Worm (Caenorhabditis elegans) whole organism, L2 larva: ENCODE data around the gene F59D12.5.

Experiments used
- C34F6.9 ChIP-seq: fragments of 150-350 bp; optimal IDR thresholded peaks from 2 replicates; lab custom pipeline; 2014; ENCODE audit warnings: missing biosample characterization, missing genetic modification characterization
- F13H6.1 ChIP-seq: sonication (generic microtip); optimal IDR thresholded peaks from 2 replicates; lab custom pipeline; 2016; ENCODE audit warnings: missing genetic modification characterization, missing compliant biosample characterization
- R02D3.7 ChIP-seq: fragments of 150-350 bp; optimal IDR thresholded peaks from 2 replicates; lab custom pipeline; 2014; ENCODE audit warnings: missing biosample characterization, missing genetic modification characterization
- Y55F3AM.14 ChIP-seq: fragments of 200-800 bp; sonication (Bioruptor generic); optimal IDR thresholded peaks from 2 replicates; lab custom pipeline; 2018; ENCODE audit warnings: mild to moderate bottlenecking, missing genetic modification characterization, missing compliant biosample characterization
- ZK546.5 ChIP-seq: sonication (generic microtip); optimal IDR thresholded peaks from 2 replicates; lab custom pipeline; 2017; ENCODE audit warnings: missing biosample characterization, missing genetic modification characterization
- alr-1 ChIP-seq: fragments of 150-350 bp; optimal IDR thresholded peaks from 2 replicates; lab custom pipeline; 2014; ENCODE audit warnings: missing biosample characterization, missing genetic modification characterization
- aly-2 ChIP-seq: fragments of 150-350 bp; optimal IDR thresholded peaks from 2 replicates; lab custom pipeline; 2014; ENCODE audit warnings: missing biosample characterization, missing genetic modification characterization
- ama-1 ChIP-seq: fragments of 150-350 bp; optimal IDR thresholded peaks from 2 replicates; lab custom pipeline; 2018; ENCODE audit warnings: inconsistent platforms
- blmp-1 ChIP-seq: sonication (generic microtip); optimal IDR thresholded peaks from 2 replicates; lab custom pipeline; 2017; ENCODE audit warnings: missing genetic modification characterization, mild to moderate bottlenecking, missing compliant biosample characterization, antibody characterized with exemption, moderate library complexity; ENCODE audit not compliant: insufficient read depth
- ceh-16 ChIP-seq: fragments of 150-350 bp; optimal IDR thresholded peaks from 2 replicates; lab custom pipeline; 2014; ENCODE audit warnings: missing biosample characterization, missing genetic modification characterization
- ceh-82 ChIP-seq: fragments of 150-350 bp; optimal IDR thresholded peaks from 2 replicates; lab custom pipeline; 2014; ENCODE audit warnings: missing biosample characterization, missing genetic modification characterization
- crh-2 ChIP-seq: sonication (generic microtip); optimal IDR thresholded peaks from 2 replicates; lab custom pipeline; 2017; ENCODE audit warnings: missing biosample characterization, missing genetic modification characterization
- dmd-4 ChIP-seq: sonication (generic microtip); optimal IDR thresholded peaks from 2 replicates; lab custom pipeline; 2017; ENCODE audit warnings: missing biosample characterization, missing genetic modification characterization
- egl-27 ChIP-seq: sonication (generic microtip); optimal IDR thresholded peaks from 3 replicates; lab custom pipeline; 2017; ENCODE audit warnings: missing biosample characterization, missing genetic modification reagents, missing genetic modification characterization
- elt-1 ChIP-seq: fragments of 150-350 bp; optimal IDR thresholded peaks from 2 replicates; lab custom pipeline; 2014; ENCODE audit warnings: missing biosample characterization, missing genetic modification characterization
- elt-3 ChIP-seq: sonication (generic microtip); optimal IDR thresholded peaks from 2 replicates; lab custom pipeline; 2017; ENCODE audit warnings: missing biosample characterization, missing genetic modification characterization
- fos-1 ChIP-seq: fragments of 150-350 bp; optimal IDR thresholded peaks from 2 replicates; lab custom pipeline; 2014; ENCODE audit warnings: missing biosample characterization, missing genetic modification characterization
- gmeb-1 ChIP-seq: fragments of 150-350 bp; optimal IDR thresholded peaks from 2 replicates; lab custom pipeline; 2014; ENCODE audit warnings: missing biosample characterization, missing genetic modification characterization
- lin-11 ChIP-seq: fragments of 150-350 bp; sonication (generic microtip); optimal IDR thresholded peaks from 2 replicates; lab custom pipeline; 2014; ENCODE audit warnings: missing biosample characterization, missing genetic modification characterization, inconsistent platforms, mixed read lengths
- lin-13 ChIP-seq: fragments of 150-350 bp; optimal IDR thresholded peaks from 2 replicates; lab custom pipeline; 2014; ENCODE audit warnings: missing biosample characterization, missing genetic modification reagents, missing genetic modification characterization
- lin-39 ChIP-seq: fragments of 150-350 bp; optimal IDR thresholded peaks from 2 replicates; lab custom pipeline; 2014; ENCODE audit warnings: missing biosample characterization, missing genetic modification reagents, missing genetic modification characterization
- lsy-2 ChIP-seq, 2 experiments: fragments of 150-350 bp in 1 of 2; sonication (generic microtip) in 1 of 2; optimal IDR thresholded peaks; 2 replicates each; lab custom pipeline; 2014 to 2017; ENCODE audit warnings: missing biosample characterization in 2 of 2, missing genetic modification characterization in 2 of 2
- mab-5 ChIP-seq: fragments of 150-350 bp; optimal IDR thresholded peaks from 2 replicates; lab custom pipeline; 2014; ENCODE audit warnings: missing biosample characterization, missing genetic modification characterization
- mbf-1 ChIP-seq: sonication (generic microtip); optimal IDR thresholded peaks from 2 replicates; lab custom pipeline; 2017; ENCODE audit warnings: missing biosample characterization, missing genetic modification characterization
- mdl-1 ChIP-seq, 2 experiments: fragments of 150-350 bp in 1 of 2; sonication (generic microtip) in 1 of 2; optimal IDR thresholded peaks; 2 replicates each; lab custom pipeline; 2017; ENCODE audit warnings: missing biosample characterization in 2 of 2, missing genetic modification characterization in 2 of 2
- nhr-10 ChIP-seq: sonication (generic microtip); optimal IDR thresholded peaks from 2 replicates; lab custom pipeline; 2017; ENCODE audit warnings: missing biosample characterization, missing genetic modification characterization
- nhr-11 ChIP-seq: fragments of 150-350 bp; optimal IDR thresholded peaks from 2 replicates; lab custom pipeline; 2014; ENCODE audit warnings: missing biosample characterization, missing genetic modification characterization
- nhr-12 ChIP-seq: fragments of 150-350 bp; optimal IDR thresholded peaks from 2 replicates; lab custom pipeline; 2014; ENCODE audit warnings: missing biosample characterization, missing genetic modification characterization
- nhr-129 ChIP-seq: fragments of 150-350 bp; optimal IDR thresholded peaks from 2 replicates; lab custom pipeline; 2014; ENCODE audit warnings: missing biosample characterization, missing genetic modification characterization
- nhr-21 ChIP-seq: fragments of 150-350 bp; optimal IDR thresholded peaks from 2 replicates; lab custom pipeline; 2014; ENCODE audit warnings: missing biosample characterization, missing genetic modification characterization
- nhr-23 ChIP-seq: fragments of 150-350 bp; optimal IDR thresholded peaks from 2 replicates; lab custom pipeline; 2014; ENCODE audit warnings: missing biosample characterization, missing genetic modification reagents, missing genetic modification characterization
- nhr-237 ChIP-seq: fragments of 150-350 bp; optimal IDR thresholded peaks from 2 replicates; lab custom pipeline; 2014; ENCODE audit warnings: missing biosample characterization, missing genetic modification characterization
- nhr-25 ChIP-seq: fragments of 150-350 bp; sonication (generic microtip); optimal IDR thresholded peaks from 3 replicates; lab custom pipeline; 2014; ENCODE audit warnings: missing biosample characterization, missing genetic modification characterization
- nhr-6 ChIP-seq: fragments of 150-350 bp; optimal IDR thresholded peaks from 2 replicates; lab custom pipeline; 2014; ENCODE audit warnings: missing biosample characterization, missing genetic modification characterization
- nhr-77 ChIP-seq: fragments of 150-350 bp; optimal IDR thresholded peaks from 2 replicates; lab custom pipeline; 2014; ENCODE audit warnings: missing biosample characterization, missing genetic modification characterization
- peb-1 ChIP-seq: fragments of 150-350 bp; optimal IDR thresholded peaks from 2 replicates; lab custom pipeline; 2014; ENCODE audit warnings: missing biosample characterization, missing genetic modification characterization
- sem-4 ChIP-seq: fragments of 150-350 bp; optimal IDR thresholded peaks from 2 replicates; lab custom pipeline; 2014; ENCODE audit warnings: missing biosample characterization, missing genetic modification reagents, missing genetic modification characterization
- skn-1 ChIP-seq: sonication (generic microtip); optimal IDR thresholded peaks from 2 replicates; lab custom pipeline; 2017; ENCODE audit warnings: missing biosample characterization, missing genetic modification characterization
- sma-3 ChIP-seq: sonication (generic microtip); optimal IDR thresholded peaks from 2 replicates; lab custom pipeline; 2016; ENCODE audit warnings: missing genetic modification reagents, missing genetic modification characterization, missing compliant biosample characterization
- sma-9 ChIP-seq, 2 experiments: fragments of 150-350 bp in 1 of 2; sonication (generic microtip) in 1 of 2; optimal IDR thresholded peaks; 2 replicates each; lab custom pipeline; 2014 to 2016; ENCODE audit warnings: missing genetic modification characterization in 2 of 2, mild to moderate bottlenecking in 1 of 2, missing biosample characterization in 1 of 2, missing compliant biosample characterization in 1 of 2, missing genetic modification reagents in 1 of 2, moderate library complexity in 1 of 2
- snpc-4 ChIP-seq: fragments of 150-350 bp; optimal IDR thresholded peaks from 2 replicates; lab custom pipeline; 2014; ENCODE audit warnings: missing biosample characterization, missing genetic modification characterization
- unc-39 ChIP-seq: fragments of 150-350 bp; optimal IDR thresholded peaks from 2 replicates; lab custom pipeline; 2014; ENCODE audit warnings: missing biosample characterization, missing genetic modification characterization
- unc-55 ChIP-seq: fragments of 150-350 bp; sonication (generic microtip); optimal IDR thresholded peaks from 3 replicates; lab custom pipeline; 2014; ENCODE audit warnings: missing biosample characterization, missing genetic modification reagents, missing genetic modification characterization
- unc-62 ChIP-seq: fragments of 150-350 bp; optimal IDR thresholded peaks from 2 replicates; lab custom pipeline; 2014; ENCODE audit warnings: missing biosample characterization, missing genetic modification reagents, missing genetic modification characterization
- zag-1 ChIP-seq: fragments of 150-350 bp; optimal IDR thresholded peaks from 2 replicates; lab custom pipeline; 2014; ENCODE audit warnings: missing biosample characterization, missing genetic modification characterization
- ztf-1 ChIP-seq: fragments of 200-800 bp; sonication (Bioruptor generic); conservative IDR thresholded peaks from 2 replicates; pipeline ENCODE4 v1.3.6; 2022; ENCODE audit warnings: missing genetic modification characterization, missing compliant biosample characterization
- ztf-11 ChIP-seq: sonication (generic microtip); optimal IDR thresholded peaks from 2 replicates; lab custom pipeline; 2017; ENCODE audit warnings: missing biosample characterization, missing genetic modification characterization
- ztf-4 ChIP-seq: fragments of 150-350 bp; optimal IDR thresholded peaks from 2 replicates; lab custom pipeline; 2014; ENCODE audit warnings: missing biosample characterization, missing genetic modification characterization

Gene F59D12.5

ce11 chrX:15607498-15608019 is 39.6 kb downstream of the F59D12.5 start, which contains the start of gene nipi-3:
Gene nipi-3 (plus strand): TSS chrX:15607969.
- TF ChIP-seq unc-62 (GFP tag; lab: Kevin White, UChicago): peak; percentile 76
- TF ChIP-seq mdl-1 (tag; optimal IDR thresholded peaks at IDR 0.05; lab: Kevin White, UChicago): peak; percentile 97 to 99
- TF ChIP-seq sma-3 (GFP tag; lab: Kevin White, UChicago): peak; percentile 95
- TF ChIP-seq lin-13 (GFP tag; lab: Kevin White, UChicago): peak; percentile 87
- peak; percentile 68 for TF ChIP-seq nhr-11
- peak; percentile 10 for TF ChIP-seq alr-1 (tag; lab: Kevin White, UChicago)
- peak; percentile 66 for TF ChIP-seq snpc-4 (tag; lab: Kevin White, UChicago)
- TF ChIP-seq mab-5 (tag; lab: Kevin White, UChicago): peak; percentile 45
- TF ChIP-seq Y55F3AM.14: peak; percentile 74
- TF ChIP-seq ztf-1: no peak
- no peak for TF ChIP-seq dmd-4 (tag; lab: Kevin White, UChicago)
- TF ChIP-seq egl-27 (tag; lab: Kevin White, UChicago): peak; percentile 83
- peak; percentile 51 for TF ChIP-seq ceh-82 (tag; lab: Kevin White, UChicago)
- TF ChIP-seq lin-11 (tag; lab: Kevin White, UChicago): peak; percentile 88
- TF ChIP-seq nhr-129: peak; percentile 97
- peak; percentile 97 for TF ChIP-seq unc-55 (GFP tag; lab: Kevin White, UChicago)
- TF ChIP-seq F13H6.1 (tag; lab: Kevin White, UChicago): peak; percentile 94
- peak; percentile 98 for TF ChIP-seq crh-2 (tag; lab: Kevin White, UChicago)
- TF ChIP-seq R02D3.7: no peak
- TF ChIP-seq fos-1 (tag; lab: Kevin White, UChicago): peak; percentile 96
- TF ChIP-seq nhr-237 (tag; lab: Kevin White, UChicago): no peak
- peak; percentile 70 for TF ChIP-seq nhr-10
- TF ChIP-seq elt-1 (tag; lab: Kevin White, UChicago): no peak
- peak; percentile 81 for TF ChIP-seq zag-1 (tag; lab: Kevin White, UChicago)
- TF ChIP-seq ztf-11 (tag; lab: Kevin White, UChicago): no peak
- peak; percentile 42 for TF ChIP-seq ceh-16
- peak; percentile 96 for TF ChIP-seq nhr-25 (tag; lab: Kevin White, UChicago)
- TF ChIP-seq blmp-1 (tag; lab: Kevin White, UChicago): peak; percentile 41
- TF ChIP-seq ZK546.5 (tag; lab: Kevin White, UChicago): peak; percentile 19
- no peak for TF ChIP-seq nhr-23 (tag; lab: Kevin White, UChicago)
- peak; percentile 91 for TF ChIP-seq nhr-6 (tag; lab: Kevin White, UChicago)
- no peak for TF ChIP-seq aly-2
- no peak for TF ChIP-seq unc-39 (tag; lab: Kevin White, UChicago)
- TF ChIP-seq nhr-12 (tag; lab: Kevin White, UChicago): peak; percentile 21
- peak; percentile 96 for TF ChIP-seq C34F6.9 (tag; lab: Kevin White, UChicago)
- peak; percentile 36 for TF ChIP-seq ama-1
- no peak for TF ChIP-seq peb-1 (tag; lab: Kevin White, UChicago)
- peak; percentile 87 for TF ChIP-seq skn-1
- TF ChIP-seq mbf-1: no peak
- peak; percentile 77 for TF ChIP-seq gmeb-1 (tag; lab: Kevin White, UChicago)
- TF ChIP-seq nhr-21: peak; percentile 92
- no peak for TF ChIP-seq lin-39 (tag; lab: Kevin White, UChicago)
- peak; percentile 85 for TF ChIP-seq ztf-4
- peak; percentile 87 for TF ChIP-seq sem-4 (tag; lab: Kevin White, UChicago)
- peak; percentile 77 to 85 for TF ChIP-seq lsy-2 (tag; optimal IDR thresholded peaks at IDR 0.05; lab: Kevin White, UChicago)
- no peak for TF ChIP-seq elt-3 (tag; lab: Kevin White, UChicago)
- peak; percentile 97 for TF ChIP-seq sma-9 (GFP tag; optimal IDR thresholded peaks at IDR 0.05; lab: Kevin White, UChicago)
- TF ChIP-seq sma-9 (tag; optimal IDR thresholded peaks at IDR 0.05; lab: Kevin White, UChicago): no peak
- no peak for TF ChIP-seq nhr-77 (tag; lab: Kevin White, UChicago)
- TF ChIP-seq, all 48 proteins: peak for 34
